Fruit fly (Drosophila melanogaster): ENCODE measurements around the gene Acp95EF.
A peak's percentile ranks its signal among the peaks of the same experiment; 100 is the strongest.

The Acp95EF gene

dm6 chr3R:24205935-24206334 is 22.8 kb upstream of the Acp95EF start (continued):
- peak in 1 of 2 experiments; percentile 54 for TF ChIP-seq Eip74EF (GFP tag; optimal IDR thresholded peaks at IDR 0.05)
- no peak for TF ChIP-seq Lpt (GFP tag; optimal IDR thresholded peaks at IDR 0.05)
- TF ChIP-seq Mes4 (GFP tag; optimal IDR thresholded peaks at IDR 0.05) = no peak
- peak; percentile 47 for TF ChIP-seq CG13424 (tag; optimal IDR thresholded peaks at IDR 0.05)
- TF ChIP-seq ro (GFP tag; IDR thresholded peaks at IDR 0.05) = no peak
- TF ChIP-seq PHDP (tag; optimal IDR thresholded peaks at IDR 0.05) = peak; percentile 36
- peak; percentile 31 for TF ChIP-seq ewg (GFP tag; optimal IDR thresholded peaks at IDR 0.05)
- peak; percentile 38 for TF ChIP-seq Ssrp (tag; optimal IDR thresholded peaks at IDR 0.05)
- TF ChIP-seq CG3281 (GFP tag; optimal IDR thresholded peaks at IDR 0.05) = peak; percentile 10
- TF ChIP-seq gem (tag; optimal IDR thresholded peaks at IDR 0.05) = peak; percentile 61
- TF ChIP-seq h (optimal IDR thresholded peaks at IDR 0.05) = no peak
- no peak for TF ChIP-seq Dek (tag; optimal IDR thresholded peaks at IDR 0.05)
- TF ChIP-seq prd (optimal IDR thresholded peaks at IDR 0.05) = no peak
- TF ChIP-seq prd (GFP tag; IDR thresholded peaks at IDR 0.05) = 0 out of 3 replicates have a peak, but pooled peaks have one; percentile 20
- TF ChIP-seq CG3838 (GFP tag; optimal IDR thresholded peaks at IDR 0.05) = no peak
- TF ChIP-seq CG2678 (tag; optimal IDR thresholded peaks at IDR 0.05) = peak; percentile 47
- TF ChIP-seq H15 (GFP tag; IDR thresholded peaks at IDR 0.05) = 0 out of 3 replicates have a peak, but pooled peaks have one; percentile 26
- TF ChIP-seq CG15073 (GFP tag; optimal IDR thresholded peaks at IDR 0.05) = no peak
- TF ChIP-seq Hr51 (GFP tag; optimal IDR thresholded peaks at IDR 0.05) = peak in 1 of 2 experiments; percentile 74
- no peak for TF ChIP-seq CG8359 (GFP tag; optimal IDR thresholded peaks at IDR 0.05; ENCODE audit: borderline replicate concordance)
- TF ChIP-seq fd96Cb (tag; optimal IDR thresholded peaks at IDR 0.05) = peak; percentile 24
- TF ChIP-seq sima (GFP tag; optimal IDR thresholded peaks at IDR 0.05) = no peak
- TF ChIP-seq CG15696 (tag; optimal IDR thresholded peaks at IDR 0.05) = no peak
- peak; percentile 66 for TF ChIP-seq phol (tag; optimal IDR thresholded peaks at IDR 0.05)

DNA sequence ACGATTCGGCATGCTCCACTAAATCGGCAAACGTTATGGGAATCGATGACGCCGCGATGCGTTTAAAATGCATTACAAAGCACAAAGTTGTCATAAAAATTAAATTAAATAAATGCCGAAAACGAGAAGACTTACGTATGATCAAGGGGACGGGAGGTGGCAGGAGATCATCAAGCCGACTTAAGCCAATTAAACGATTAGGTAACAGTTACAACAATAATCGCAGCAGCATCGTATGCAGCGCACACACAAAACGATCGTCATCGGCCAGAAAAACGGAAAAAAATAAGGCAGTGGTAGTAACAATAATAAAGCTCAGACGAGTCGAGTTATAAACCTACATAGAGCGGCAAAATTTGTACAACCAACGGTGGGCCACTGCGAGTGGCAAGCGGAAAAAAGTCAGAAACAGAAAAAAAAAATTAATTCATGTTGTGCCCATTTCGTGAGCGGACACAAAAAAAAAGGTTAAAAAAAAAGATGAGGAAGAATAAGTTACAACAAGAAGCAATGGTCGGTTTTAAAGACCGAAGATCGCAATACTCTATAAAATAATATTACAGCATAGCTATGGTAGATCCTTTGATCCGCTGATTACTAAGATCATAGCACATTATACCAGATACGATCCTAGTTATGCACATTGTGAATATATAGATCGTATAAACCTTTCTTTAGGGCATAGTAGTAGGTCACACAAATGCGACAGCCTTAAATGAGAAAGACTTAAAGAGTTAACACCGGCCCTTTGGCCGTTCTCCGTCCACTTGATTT is 22.2 kb upstream of the Acp95EF start:
- TF ChIP-seq CG1233 (GFP tag; optimal IDR thresholded peaks at IDR 0.05) (peak; percentile 35), sisA (GFP tag; IDR thresholded peaks at IDR 0.05) (peak; percentile 32; the same call in 1 of the 2 replicates), onecut (GFP tag; IDR thresholded peaks at IDR 0.05) (peak; percentile 64), CG1647 (GFP tag; optimal IDR thresholded peaks at IDR 0.05) (peak; percentile 13), eyg (GFP tag; optimal IDR thresholded peaks at IDR 0.05) (no peak), cwo (GFP tag; optimal IDR thresholded peaks at IDR 0.05) (no peak), Sin3A (optimal IDR thresholded peaks at IDR 0.05) (no peak), Atf-2 (GFP tag; optimal IDR thresholded peaks at IDR 0.05) (no peak), CG12659 (GFP tag; optimal IDR thresholded peaks at IDR 0.05) (peak; percentile 19), nerfin-1 (tag; optimal IDR thresholded peaks at IDR 0.05) (peak; percentile 59), org-1 (GFP tag; optimal IDR thresholded peaks at IDR 0.05) (peak; percentile 5), peb (GFP tag; IDR thresholded peaks at IDR 0.05) (peak; percentile 48; the same call in 1 of the 2 replicates), CG5953 (GFP tag; IDR thresholded peaks at IDR 0.05) (peak; percentile 16; the same call in 1 of the 2 replicates), sens (GFP tag) (peak; percentile 85), Fer2 (tag; optimal IDR thresholded peaks at IDR 0.05) (no peak), az2 (GFP tag; optimal IDR thresholded peaks at IDR 0.05) (peak; percentile 46), unpg (GFP tag; optimal IDR thresholded peaks at IDR 0.05) (peak; percentile 60), Xrp1 (GFP tag; IDR thresholded peaks at IDR 0.05) (peak; percentile 72), tx (GFP tag; optimal IDR thresholded peaks at IDR 0.05) (no peak), jigr1 (GFP tag; IDR thresholded peaks at IDR 0.05) (no peak), shn (GFP tag; optimal IDR thresholded peaks at IDR 0.05) (no peak), lab (GFP tag; optimal IDR thresholded peaks at IDR 0.05) (peak; percentile 53), Ssrp (tag; optimal IDR thresholded peaks at IDR 0.05) (peak; percentile 64), gem (tag; optimal IDR thresholded peaks at IDR 0.05) (peak; percentile 74), CG2875 (GFP tag; optimal IDR thresholded peaks at IDR 0.05) (peak; percentile 28), sqz (GFP tag; optimal IDR thresholded peaks at IDR 0.05) (peak; percentile 90), phol (tag; optimal IDR thresholded peaks at IDR 0.05) (peak; percentile 67)

All from whole organism, embryonic.